Worm (Caenorhabditis elegans): Measurements from ENCODE around the gene F28B12.6.
A peak's percentile ranks its signal among the peaks of the same experiment; 100 is the strongest.

F28B12.6 gene

DNA sequence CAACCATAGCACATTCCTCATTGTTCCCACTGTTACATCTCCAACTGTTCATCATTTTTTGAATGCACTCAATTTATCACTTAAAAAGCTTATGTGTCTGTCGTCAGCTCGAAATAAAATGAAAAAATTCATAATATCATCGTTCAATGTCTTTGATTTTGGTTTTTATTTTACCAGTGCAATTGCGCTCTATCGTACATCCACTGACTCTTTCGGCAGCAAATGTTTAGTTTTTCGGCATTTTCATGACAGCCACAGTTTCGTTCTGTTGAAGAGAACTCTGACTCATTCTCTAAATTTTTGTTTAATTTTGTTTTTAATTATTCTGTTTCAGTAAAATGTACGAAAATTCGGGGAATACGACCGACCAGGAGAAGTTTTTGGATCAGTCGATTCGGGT, 33.2 kb upstream of the F28B12.6 start, which contains the start of gene vps-35:
vps-35 (plus strand) TSS at position 335 of the 400 bp plus-strand sequence.
- TF ChIP-seq nhr-25 (tag; optimal IDR thresholded peaks at IDR 0.05) (peak; percentile 29), lin-15B (tag; optimal IDR thresholded peaks at IDR 0.05) (peak; percentile 46), daf-12 (tag; optimal IDR thresholded peaks at IDR 0.05) (no peak), snpc-4 (tag; optimal IDR thresholded peaks at IDR 0.05) (peak; percentile 22), nfya-1 (tag; optimal IDR thresholded peaks at IDR 0.05; ENCODE audit: insufficient read depth) (peak; percentile 42), skn-1 (tag; optimal IDR thresholded peaks at IDR 0.05) (peak; percentile 73), mdl-1 (tag; optimal IDR thresholded peaks at IDR 0.05) (no peak), elt-2 (tag; optimal IDR thresholded peaks at IDR 0.05) (peak; percentile 12), hmg-11 (tag; optimal IDR thresholded peaks at IDR 0.05) (no peak), unc-39 (tag; optimal IDR thresholded peaks at IDR 0.05) (no peak), nhr-67 (tag; optimal IDR thresholded peaks at IDR 0.05) (no peak), pqm-1 (tag; optimal IDR thresholded peaks at IDR 0.05) (peak; percentile 40), nhr-28 (tag; optimal IDR thresholded peaks at IDR 0.05) (no peak), pha-4 (tag; optimal IDR thresholded peaks at IDR 0.05) (peak; percentile 78)

DNA sequence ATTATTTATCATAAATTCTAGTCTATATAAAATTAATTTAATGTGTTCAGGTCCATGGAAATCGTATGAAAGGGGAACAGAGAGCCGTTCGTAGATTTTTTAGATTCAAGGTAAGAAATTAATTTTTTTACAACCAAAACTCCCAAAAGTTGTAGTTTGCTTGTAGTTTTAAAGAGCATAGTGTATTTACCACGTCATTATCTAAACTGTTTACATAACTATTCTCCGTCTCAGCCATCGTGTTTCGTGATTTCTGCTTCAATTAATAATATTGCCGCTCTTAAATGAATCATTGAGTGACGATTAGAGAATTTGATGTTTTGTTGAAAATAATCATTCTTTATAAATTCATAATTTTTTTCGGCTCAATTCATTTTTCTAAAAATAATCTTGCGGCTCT, 29.4 kb upstream of the F28B12.6 start, which contains the start of gene cgt-3:
cgt-3 (plus strand) TSS at position 51 of the 400 bp plus-strand sequence.
- peak; percentile 71 for TF ChIP-seq pha-4 (tag; optimal IDR thresholded peaks at IDR 0.05)
- TF ChIP-seq ceh-9 (tag; optimal IDR thresholded peaks at IDR 0.05), result no peak
- peak; percentile 58 for TF ChIP-seq pqm-1 (tag; optimal IDR thresholded peaks at IDR 0.05)

DNA sequence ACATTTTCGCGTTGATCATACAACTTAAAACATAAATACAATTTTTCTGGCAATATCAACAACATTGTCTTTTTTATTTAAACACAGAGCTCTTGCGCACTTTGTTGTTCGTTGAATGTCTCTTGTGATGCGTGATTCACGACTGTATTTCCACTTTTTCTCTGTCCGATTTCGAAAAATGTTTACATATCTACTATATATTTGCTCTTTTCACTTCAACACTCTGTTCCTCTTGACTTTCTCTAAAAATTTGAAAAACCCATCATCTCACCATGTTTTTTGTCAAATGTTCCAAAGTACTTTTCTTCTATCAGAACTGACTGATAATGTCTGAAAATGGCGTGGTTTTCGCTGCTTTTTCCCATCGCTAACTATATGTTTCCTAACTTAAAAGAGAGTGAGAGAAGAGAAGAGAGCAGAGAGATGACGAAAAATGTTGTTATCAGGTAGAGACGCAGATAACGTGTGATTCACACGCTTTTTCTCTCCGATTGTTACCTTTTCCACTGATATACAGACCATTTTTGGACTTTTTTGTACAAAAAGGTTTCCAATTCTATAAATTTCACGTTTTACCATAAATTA, 28.6 kb upstream of the F28B12.6 start:
- TF ChIP-seq elt-2 (tag; optimal IDR thresholded peaks at IDR 0.05) (peak; percentile 94), ztf-11 (tag; optimal IDR thresholded peaks at IDR 0.05) (no peak), skn-1 (tag; optimal IDR thresholded peaks at IDR 0.05) (peak; percentile 47), jun-1 (tag; optimal IDR thresholded peaks at IDR 0.05) (peak; percentile 41), pha-4 (tag; optimal IDR thresholded peaks at IDR 0.05) (peak; percentile 94), pqm-1 (tag; optimal IDR thresholded peaks at IDR 0.05) (peak; percentile 96)

DNA sequence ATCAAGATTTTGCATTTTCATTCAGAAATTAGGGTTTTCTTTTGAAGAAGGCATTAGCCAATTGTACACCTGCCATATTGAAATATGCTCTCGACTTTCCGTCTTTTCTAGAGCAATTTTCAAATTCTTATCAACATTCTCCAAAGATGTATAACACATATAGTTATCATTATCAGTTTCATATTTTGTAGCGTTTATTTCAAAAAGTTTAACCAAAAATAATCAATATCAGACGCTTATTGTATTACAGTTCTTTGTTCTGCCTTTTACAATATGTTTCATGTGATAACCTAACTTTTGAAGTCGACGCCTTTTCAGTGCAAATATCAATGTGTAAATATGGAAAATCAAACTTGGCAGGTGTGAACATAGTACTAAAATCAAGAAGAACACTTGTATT, 26.8 kb upstream of the F28B12.6 start:
- no peak for TF ChIP-seq nhr-23 (tag; optimal IDR thresholded peaks at IDR 0.05)
- TF ChIP-seq elt-2 (tag; optimal IDR thresholded peaks at IDR 0.05), result peak; percentile 77
- no peak for TF ChIP-seq ceh-16 (tag; optimal IDR thresholded peaks at IDR 0.05)
- TF ChIP-seq pqm-1 (tag; optimal IDR thresholded peaks at IDR 0.05), result peak; percentile 80
- TF ChIP-seq pha-4 (tag; optimal IDR thresholded peaks at IDR 0.05), result peak; percentile 42
- TF ChIP-seq nhr-11 (tag; optimal IDR thresholded peaks at IDR 0.05), result no peak

DNA sequence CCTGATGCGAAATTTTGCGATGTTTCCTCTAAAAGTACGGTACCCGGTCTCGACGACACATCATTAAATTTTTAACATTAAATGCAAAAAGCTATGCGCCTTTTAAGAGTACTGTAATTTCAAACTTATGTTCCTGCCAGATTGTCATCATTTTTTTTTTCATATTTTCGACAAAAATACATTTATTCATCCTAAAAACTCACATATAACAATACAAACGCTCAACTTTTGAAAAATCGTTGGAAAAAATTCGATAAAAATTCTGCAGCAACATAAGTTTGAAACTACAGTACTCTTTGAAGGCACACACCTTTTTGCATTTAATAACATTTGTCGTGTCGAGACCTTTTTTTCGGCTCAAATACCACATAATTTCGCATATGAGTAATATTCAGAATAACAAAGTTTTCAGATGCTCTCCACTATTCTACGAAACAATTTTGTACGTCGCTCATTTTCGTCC, 23.6 kb upstream of the F28B12.6 start, which contains the start of gene frh-1:
frh-1 (plus strand) TSS at position 413 of the 463 bp plus-strand sequence.
- no peak for TF ChIP-seq nhr-76 (tag; optimal IDR thresholded peaks at IDR 0.05)
- TF ChIP-seq nhr-67 (tag; optimal IDR thresholded peaks at IDR 0.05), result no peak
- no peak for TF ChIP-seq nhr-12 (tag; optimal IDR thresholded peaks at IDR 0.05)
- TF ChIP-seq elt-2 (tag; optimal IDR thresholded peaks at IDR 0.05), result peak; percentile 26
- no peak for TF ChIP-seq ztf-4 (tag; optimal IDR thresholded peaks at IDR 0.05)

DNA sequence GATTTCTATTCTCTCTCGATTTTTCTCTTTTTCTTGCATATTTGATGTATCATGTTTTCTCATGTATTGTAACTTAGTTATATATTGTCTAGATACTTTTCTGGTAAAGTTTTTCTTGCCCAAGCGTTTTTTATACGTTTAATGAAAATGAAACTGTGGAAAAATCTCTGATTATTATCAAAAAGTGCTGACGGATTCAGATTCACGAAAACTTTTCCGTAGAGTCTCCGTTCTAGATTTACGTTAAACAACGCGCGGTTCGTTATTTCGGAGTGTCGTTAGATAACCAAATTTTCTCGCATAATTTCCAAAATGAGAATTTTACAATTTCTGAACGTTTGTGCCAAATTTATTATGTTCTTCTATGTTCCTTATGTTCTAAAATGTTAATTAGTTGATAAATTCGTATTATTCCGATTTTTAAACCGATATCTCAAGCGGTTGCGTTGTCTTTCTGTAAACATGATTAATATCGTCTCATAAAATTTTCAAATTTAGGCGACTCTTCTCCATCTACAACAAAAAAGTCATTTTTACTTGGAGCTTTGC, 22.4 kb upstream of the F28B12.6 start, which contains the start of gene ptp-2:
ptp-2 (plus strand) TSS at position 499 of the 549 bp plus-strand sequence.
- TF ChIP-seq ceh-28 (tag; optimal IDR thresholded peaks at IDR 0.05) (no peak), nhr-11 (tag; optimal IDR thresholded peaks at IDR 0.05) (no peak), skn-1 (tag; optimal IDR thresholded peaks at IDR 0.05) (no peak), ztf-4 (tag; optimal IDR thresholded peaks at IDR 0.05) (no peak), nhr-23 (tag; optimal IDR thresholded peaks at IDR 0.05) (peak; percentile 41), unc-39 (tag; optimal IDR thresholded peaks at IDR 0.05) (no peak), R02D3.7 (tag; optimal IDR thresholded peaks at IDR 0.05) (no peak), lin-15B (tag; optimal IDR thresholded peaks at IDR 0.05) (peak; percentile 43), pha-4 (tag; optimal IDR thresholded peaks at IDR 0.05) (peak; percentile 51), nhr-12 (tag; optimal IDR thresholded peaks at IDR 0.05) (no peak), mml-1 (tag; optimal IDR thresholded peaks at IDR 0.05) (no peak), mdl-1 (tag; optimal IDR thresholded peaks at IDR 0.05) (no peak), hmg-11 (tag; optimal IDR thresholded peaks at IDR 0.05) (peak; percentile 11), nhr-43 (tag; optimal IDR thresholded peaks at IDR 0.05; ENCODE audit: poor library complexity, severe bottlenecking) (peak; percentile 33), nhr-237 (tag; optimal IDR thresholded peaks at IDR 0.05) (no peak), ZK546.5 (tag; optimal IDR thresholded peaks at IDR 0.05) (no peak), elt-2 (tag; optimal IDR thresholded peaks at IDR 0.05) (peak; percentile 0), nfya-1 (tag; optimal IDR thresholded peaks at IDR 0.05; ENCODE audit: insufficient read depth) (peak; percentile 47)
